Worm (Caenorhabditis elegans): ENCODE measurements around the gene msd-2.

msd-2 gene

DNA sequence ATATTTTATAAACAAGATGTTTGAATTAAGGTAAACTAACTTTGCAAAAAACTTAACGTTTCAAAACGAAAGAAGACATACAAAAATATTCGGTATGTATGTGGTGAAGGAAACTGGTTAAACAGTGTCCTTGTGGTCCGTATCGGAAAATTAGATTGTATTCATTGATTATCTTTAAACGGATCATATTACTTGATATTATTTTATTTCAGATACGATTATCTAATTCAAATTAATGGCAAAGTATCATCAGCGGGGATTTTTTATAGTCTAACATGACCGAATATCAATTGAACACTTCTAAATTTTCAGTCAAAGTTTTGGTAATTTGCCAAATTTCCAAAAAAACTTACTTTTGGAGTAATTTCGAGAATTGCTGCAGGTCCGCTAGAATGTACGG, 22.1 kb upstream of the msd-2 start, which contains the start of gene C47E12.13:
TSS of gene C47E12.13 (minus strand) at position 101 of the 400 bp plus-strand sequence.
- TF ChIP-seq cog-1 (tag; optimal IDR thresholded peaks at IDR 0.05) (no peak), ztf-29 (GFP tag; IDR thresholded peaks at IDR 0.05) (no peak), tab-1 (GFP tag; IDR thresholded peaks at IDR 0.05) (no peak), T22C8.4 (GFP tag; IDR thresholded peaks at IDR 0.05) (no peak), med-1 (GFP tag; optimal IDR thresholded peaks at IDR 0.05; ENCODE audit: insufficient read depth) (no peak), ztf-23 (GFP tag; IDR thresholded peaks at IDR 0.05) (no peak), klf-2 (GFP tag; conservative IDR thresholded peaks at IDR 0.05) (no peak), flt-1 (GFP tag; IDR thresholded peaks at IDR 0.05) (no peak), ref-1 (GFP tag; conservative IDR thresholded peaks at IDR 0.05) (no peak)

DNA sequence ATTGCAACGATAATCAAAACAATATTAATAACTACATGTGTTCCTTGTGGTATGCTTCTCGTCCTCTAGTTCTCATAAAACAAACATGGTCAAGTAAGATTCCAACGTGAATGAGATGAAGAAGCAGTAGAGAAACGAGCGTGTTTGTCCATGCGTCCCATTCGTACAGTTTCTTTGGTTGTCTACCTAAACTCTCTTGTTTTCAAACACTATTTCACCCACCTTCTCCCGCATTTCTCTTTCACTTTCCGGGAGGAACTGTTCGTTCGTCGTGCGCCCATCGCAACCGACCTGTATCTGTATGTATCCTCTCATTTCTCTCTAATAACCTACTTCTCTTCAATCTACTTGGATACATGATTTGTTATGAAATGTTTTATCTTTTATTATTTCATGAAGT, 21.1 kb upstream of the msd-2 start:
- TF ChIP-seq tab-1 (GFP tag; IDR thresholded peaks at IDR 0.05) = no peak
- no peak for TF ChIP-seq ztf-23 (GFP tag; IDR thresholded peaks at IDR 0.05)
- TF ChIP-seq med-1 (GFP tag; optimal IDR thresholded peaks at IDR 0.05; ENCODE audit: insufficient read depth) = no peak
- no peak for TF ChIP-seq ztf-29 (GFP tag; IDR thresholded peaks at IDR 0.05)
- no peak for TF ChIP-seq klf-2 (GFP tag; conservative IDR thresholded peaks at IDR 0.05)
- TF ChIP-seq cog-1 (tag; optimal IDR thresholded peaks at IDR 0.05) = no peak
- no peak for TF ChIP-seq T22C8.4 (GFP tag; IDR thresholded peaks at IDR 0.05)
- no peak for TF ChIP-seq ref-1 (GFP tag; conservative IDR thresholded peaks at IDR 0.05)
- TF ChIP-seq flt-1 (GFP tag; IDR thresholded peaks at IDR 0.05) = no peak

DNA sequence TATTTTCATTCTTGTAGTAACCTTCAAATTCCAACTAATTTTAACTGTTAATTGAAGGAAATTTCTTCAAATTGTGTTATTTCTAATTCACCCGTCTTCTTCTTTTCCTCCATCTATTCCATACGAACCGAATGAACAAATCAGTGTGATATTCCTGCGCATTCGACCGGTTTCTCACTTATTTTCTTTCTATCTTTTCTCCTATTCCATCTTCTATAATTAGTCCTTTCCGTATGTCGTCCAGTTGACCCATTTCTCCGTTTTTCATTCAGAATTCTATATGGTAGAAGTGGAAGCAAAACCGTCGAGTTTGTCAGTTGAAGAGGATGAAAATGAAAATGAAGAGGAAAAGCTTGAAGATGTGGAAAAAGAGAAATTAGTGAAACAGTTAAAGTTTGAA, 19.3 kb upstream of the msd-2 start, which contains the start of gene magu-4:
TSS of gene magu-4 (plus strand) at position 218 of the 400 bp plus-strand sequence.
- TF ChIP-seq flt-1 (GFP tag; IDR thresholded peaks at IDR 0.05) = no peak
- no peak for TF ChIP-seq T22C8.4 (GFP tag; IDR thresholded peaks at IDR 0.05)
- no peak for TF ChIP-seq ref-1 (GFP tag; conservative IDR thresholded peaks at IDR 0.05)
- no peak for TF ChIP-seq tab-1 (GFP tag; IDR thresholded peaks at IDR 0.05)
- TF ChIP-seq ztf-23 (GFP tag; IDR thresholded peaks at IDR 0.05) = no peak
- no peak for TF ChIP-seq cog-1 (tag; optimal IDR thresholded peaks at IDR 0.05)
- TF ChIP-seq med-1 (GFP tag; optimal IDR thresholded peaks at IDR 0.05; ENCODE audit: insufficient read depth) = no peak
- TF ChIP-seq klf-2 (GFP tag; conservative IDR thresholded peaks at IDR 0.05) = no peak
- no peak for TF ChIP-seq ztf-29 (GFP tag; IDR thresholded peaks at IDR 0.05)

DNA sequence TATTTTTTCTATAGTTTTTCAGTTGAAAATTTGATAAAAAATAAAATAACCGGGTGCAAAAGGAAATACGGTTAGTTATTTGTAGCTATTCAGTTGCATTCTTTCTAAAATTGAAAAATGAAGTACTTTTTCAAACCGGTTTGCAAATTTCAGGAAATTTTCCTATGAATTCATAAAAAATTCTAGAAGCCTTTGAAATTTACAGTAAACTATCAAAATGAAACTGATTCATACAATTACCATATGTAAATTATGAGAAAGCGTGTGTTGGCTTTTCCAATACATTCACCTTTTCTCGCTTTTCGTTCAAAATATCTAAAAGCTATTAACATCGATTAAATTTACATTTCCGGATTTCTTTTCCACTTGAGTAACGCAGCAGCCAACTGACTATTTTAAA, 11.9 kb upstream of the msd-2 start, which contains the start of gene ent-7:
TSS of gene ent-7 (plus strand) at position 301 of the 400 bp plus-strand sequence.
- TF ChIP-seq klf-2 (GFP tag; conservative IDR thresholded peaks at IDR 0.05) (no peak), ref-1 (GFP tag; conservative IDR thresholded peaks at IDR 0.05) (no peak), cog-1 (tag; optimal IDR thresholded peaks at IDR 0.05) (no peak), flt-1 (GFP tag; IDR thresholded peaks at IDR 0.05) (no peak), tab-1 (GFP tag; IDR thresholded peaks at IDR 0.05) (no peak), med-1 (GFP tag; optimal IDR thresholded peaks at IDR 0.05; ENCODE audit: insufficient read depth) (no peak), T22C8.4 (GFP tag; IDR thresholded peaks at IDR 0.05) (no peak)

ce11 chrIV:10017633-10018032, 11.2 kb upstream of the msd-2 start, which contains the start of gene F44D12.2:
Gene F44D12.2 (minus strand): TSS chrIV:10017733.
- no peak for TF ChIP-seq med-1 (GFP tag; optimal IDR thresholded peaks at IDR 0.05; ENCODE audit: insufficient read depth)
- no peak for TF ChIP-seq tab-1 (GFP tag; IDR thresholded peaks at IDR 0.05)
- TF ChIP-seq T22C8.4 (GFP tag; IDR thresholded peaks at IDR 0.05) = no peak
- no peak for TF ChIP-seq ztf-23 (GFP tag; IDR thresholded peaks at IDR 0.05)
- no peak for TF ChIP-seq cog-1 (tag; optimal IDR thresholded peaks at IDR 0.05)
- TF ChIP-seq klf-2 (GFP tag; conservative IDR thresholded peaks at IDR 0.05) = no peak
- TF ChIP-seq ztf-29 (GFP tag; IDR thresholded peaks at IDR 0.05) = no peak
- TF ChIP-seq ref-1 (GFP tag; conservative IDR thresholded peaks at IDR 0.05) = no peak
- TF ChIP-seq flt-1 (GFP tag; IDR thresholded peaks at IDR 0.05) = no peak

DNA sequence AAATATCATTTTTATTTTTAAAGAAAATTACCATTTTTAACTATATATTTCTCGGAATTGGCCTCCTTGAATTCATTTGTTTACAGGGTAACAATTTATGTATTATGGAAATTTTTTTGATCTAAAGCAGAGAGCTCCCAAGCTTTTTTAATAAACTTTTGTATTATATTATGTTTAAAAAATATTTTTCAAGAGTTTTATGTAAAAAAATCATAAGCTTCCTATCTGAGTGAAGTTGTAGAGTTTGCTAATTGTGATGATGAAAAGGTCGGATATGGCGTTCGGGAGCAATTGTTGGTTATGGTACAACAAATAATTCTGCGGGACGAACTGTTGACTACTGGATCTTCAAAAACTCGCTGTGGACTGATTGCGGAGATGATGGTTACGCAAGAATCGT, 7.6 kb upstream of the msd-2 start, which contains the start of gene F44D12.19:
TSS of gene F44D12.19 (plus strand) at position 301 of the 400 bp plus-strand sequence.
- no peak for TF ChIP-seq cog-1 (tag; optimal IDR thresholded peaks at IDR 0.05)
- TF ChIP-seq ztf-23 (GFP tag; IDR thresholded peaks at IDR 0.05) = no peak
- TF ChIP-seq med-1 (GFP tag; optimal IDR thresholded peaks at IDR 0.05; ENCODE audit: insufficient read depth) = no peak
- TF ChIP-seq ztf-29 (GFP tag; IDR thresholded peaks at IDR 0.05) = no peak
- TF ChIP-seq T22C8.4 (GFP tag; IDR thresholded peaks at IDR 0.05) = no peak
- TF ChIP-seq ref-1 (GFP tag; conservative IDR thresholded peaks at IDR 0.05) = no peak
- no peak for TF ChIP-seq klf-2 (GFP tag; conservative IDR thresholded peaks at IDR 0.05)
- no peak for TF ChIP-seq flt-1 (GFP tag; IDR thresholded peaks at IDR 0.05)
- no peak for TF ChIP-seq tab-1 (GFP tag; IDR thresholded peaks at IDR 0.05)

DNA sequence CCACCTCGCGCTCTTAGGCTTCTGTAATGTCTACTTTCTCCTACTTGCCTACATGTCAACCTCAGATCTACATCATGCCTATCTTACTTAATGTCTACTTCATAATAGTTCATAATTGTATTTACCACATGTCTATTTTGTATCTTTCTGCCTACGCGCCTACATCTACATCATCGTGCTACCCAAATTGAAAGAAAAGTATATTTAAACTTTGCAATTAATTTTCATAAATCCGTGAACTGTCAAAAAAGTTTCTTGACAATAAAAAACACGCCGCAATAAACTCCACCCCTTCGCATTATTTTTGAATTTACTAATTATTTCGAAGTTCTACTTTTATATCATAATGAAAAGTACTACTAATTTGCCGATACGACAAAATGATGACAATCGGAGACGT, 5.9 kb upstream of the msd-2 start, which contains the start of gene F44D12.8:
TSS of gene F44D12.8 (plus strand) at position 301 of the 400 bp plus-strand sequence.
- TF ChIP-seq cog-1 (tag; optimal IDR thresholded peaks at IDR 0.05) = no peak
- TF ChIP-seq flt-1 (GFP tag; IDR thresholded peaks at IDR 0.05) = no peak
- TF ChIP-seq ztf-23 (GFP tag; IDR thresholded peaks at IDR 0.05) = no peak
- TF ChIP-seq tab-1 (GFP tag; IDR thresholded peaks at IDR 0.05) = no peak
- TF ChIP-seq ref-1 (GFP tag; conservative IDR thresholded peaks at IDR 0.05) = no peak
- no peak for TF ChIP-seq klf-2 (GFP tag; conservative IDR thresholded peaks at IDR 0.05)
- TF ChIP-seq med-1 (GFP tag; optimal IDR thresholded peaks at IDR 0.05; ENCODE audit: insufficient read depth) = no peak
- no peak for TF ChIP-seq ztf-29 (GFP tag; IDR thresholded peaks at IDR 0.05)
- no peak for TF ChIP-seq T22C8.4 (GFP tag; IDR thresholded peaks at IDR 0.05)

DNA sequence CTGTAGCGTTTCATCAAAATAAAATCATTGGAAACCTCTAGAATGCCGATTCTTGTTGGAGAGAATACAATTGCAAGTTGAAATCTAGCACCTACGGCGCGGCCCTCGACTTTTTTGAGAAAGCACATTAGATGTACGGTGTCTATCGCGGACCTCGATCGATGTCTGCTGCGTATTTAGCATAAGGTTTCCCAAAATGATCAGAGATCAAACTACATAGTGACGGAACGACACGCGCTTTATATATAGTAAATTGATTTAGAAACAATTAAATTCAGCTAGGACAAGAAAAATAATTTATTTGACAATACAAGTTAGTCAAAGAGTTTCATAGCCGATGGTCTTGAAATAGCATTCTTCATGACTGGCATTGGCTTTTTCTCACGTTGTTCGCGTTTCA, 2.8 kb upstream of the msd-2 start:
- TF ChIP-seq med-1 (GFP tag; optimal IDR thresholded peaks at IDR 0.05; ENCODE audit: insufficient read depth) (no peak), T22C8.4 (GFP tag; IDR thresholded peaks at IDR 0.05) (no peak), ref-1 (GFP tag; conservative IDR thresholded peaks at IDR 0.05) (no peak), tab-1 (GFP tag; IDR thresholded peaks at IDR 0.05) (no peak)

DNA sequence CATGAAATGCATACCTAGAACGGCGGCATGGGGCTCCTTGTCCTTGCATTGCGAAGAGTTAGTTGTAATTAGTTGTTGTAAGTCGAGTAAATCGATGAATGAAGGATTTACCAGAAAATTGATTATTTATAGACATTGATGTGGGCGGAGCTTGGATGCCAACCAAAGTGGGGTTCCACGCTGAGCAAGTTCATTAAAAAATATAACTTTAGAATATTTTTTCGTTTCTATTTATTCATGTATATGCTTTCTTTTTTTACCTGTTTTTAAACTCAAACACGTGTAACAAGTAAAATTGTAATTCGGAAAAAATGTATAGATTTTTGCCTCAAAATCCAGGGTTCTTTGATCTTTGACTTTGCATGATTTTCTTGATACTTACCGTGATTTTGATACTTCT, 1.3 kb upstream of the msd-2 start, which contains the start of gene gipc-2:
TSS of gene gipc-2 (minus strand) at position 101 of the 400 bp plus-strand sequence.
- no peak for TF ChIP-seq cog-1 (tag; optimal IDR thresholded peaks at IDR 0.05)
- TF ChIP-seq tab-1 (GFP tag; IDR thresholded peaks at IDR 0.05) = no peak
- TF ChIP-seq klf-2 (GFP tag; conservative IDR thresholded peaks at IDR 0.05) = no peak
- no peak for TF ChIP-seq med-1 (GFP tag; optimal IDR thresholded peaks at IDR 0.05; ENCODE audit: insufficient read depth)
- TF ChIP-seq ztf-29 (GFP tag; IDR thresholded peaks at IDR 0.05) = no peak
- TF ChIP-seq ref-1 (GFP tag; conservative IDR thresholded peaks at IDR 0.05) = no peak
- TF ChIP-seq flt-1 (GFP tag; IDR thresholded peaks at IDR 0.05) = no peak
- no peak for TF ChIP-seq T22C8.4 (GFP tag; IDR thresholded peaks at IDR 0.05)
- no peak for TF ChIP-seq ztf-23 (GFP tag; IDR thresholded peaks at IDR 0.05)
